Fruit fly (Drosophila melanogaster): ENCODE measurements around the gene CG14949.

DNA sequence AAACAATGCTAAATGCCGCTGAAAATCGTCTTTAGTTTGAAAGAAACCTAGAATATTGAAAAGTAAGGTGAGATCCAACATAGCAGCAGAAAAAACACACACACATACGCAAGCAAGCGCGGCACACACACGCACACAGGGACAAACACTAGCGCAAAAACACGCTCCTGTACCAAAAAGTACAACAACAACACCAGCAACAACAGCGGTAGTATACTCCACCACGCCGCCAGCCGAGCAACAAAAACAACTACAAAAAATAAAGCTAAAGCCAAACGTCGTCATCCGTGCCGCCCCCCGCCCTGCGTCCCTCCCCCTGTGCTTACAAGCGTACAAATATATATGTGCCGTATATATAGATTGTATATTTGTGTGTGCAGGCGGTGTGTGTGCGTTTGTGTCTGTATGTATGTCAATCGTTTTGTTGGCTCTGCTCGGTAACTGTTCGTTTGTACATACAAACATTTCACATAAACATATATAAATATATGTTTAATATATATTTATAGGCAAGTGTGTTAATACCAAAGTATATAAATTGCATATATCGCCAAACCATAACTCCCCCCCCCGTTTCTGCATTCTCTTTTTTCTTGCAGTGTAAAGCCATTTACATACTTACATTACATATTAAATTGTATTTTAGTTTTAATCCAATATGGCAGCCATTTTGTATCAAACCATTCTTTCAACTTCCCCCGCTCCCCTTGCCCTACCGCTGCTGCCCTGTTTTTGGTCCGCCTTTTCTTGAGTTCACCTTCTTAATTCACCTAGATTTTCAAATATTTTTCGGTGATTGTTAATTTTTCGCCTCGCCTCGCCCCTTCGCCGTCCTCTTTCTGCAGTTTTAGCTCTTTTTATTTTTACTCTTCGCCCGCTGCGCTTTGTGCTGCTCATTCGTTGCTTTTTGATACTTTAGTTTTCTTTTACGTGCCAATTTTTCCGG lies 6.9 kb downstream of the CG14949 start:
- TF ChIP-seq CG2199 (GFP tag; IDR thresholded peaks at IDR 0.05) = no peak
- TF ChIP-seq Dll (GFP tag; IDR thresholded peaks at IDR 0.05; ENCODE audit: partially characterized antibody) = no peak
- TF ChIP-seq CG10654 (GFP tag; optimal IDR thresholded peaks at IDR 0.05) = peak; percentile 16
- no peak for TF ChIP-seq D (optimal IDR thresholded peaks at IDR 0.05)
- TF ChIP-seq D (GFP tag; optimal IDR thresholded peaks at IDR 0.05) = no peak
- no peak for TF ChIP-seq CG15601 (tag; optimal IDR thresholded peaks at IDR 0.05)
- no peak for TF ChIP-seq lola (GFP tag; optimal IDR thresholded peaks at IDR 0.05)
- TF ChIP-seq Atf-2 (GFP tag; optimal IDR thresholded peaks at IDR 0.05) = no peak
- TF ChIP-seq esg (GFP tag; conservative IDR thresholded peaks at IDR 0.05) = no peak
- TF ChIP-seq Hr78 (GFP tag; optimal IDR thresholded peaks at IDR 0.05) = no peak
- TF ChIP-seq Hmx (GFP tag; optimal IDR thresholded peaks at IDR 0.05) = no peak
- TF ChIP-seq dpn (GFP tag; optimal IDR thresholded peaks at IDR 0.05) = no peak
